Worm (Caenorhabditis elegans) whole organism, young adult: Measurements from ENCODE around the gene T22D1.1.

Experiments
- B0261.1 ChIP-seq: sonication (generic microtip); optimal IDR thresholded peaks from 2 replicates; lab custom pipeline; 2016; ENCODE audit warnings: mild to moderate bottlenecking, missing genetic modification characterization, moderate library complexity, missing compliant biosample characterization
- C17E4.6 ChIP-seq: fragments of 200-800 bp; sonication (Bioruptor generic); IDR thresholded peaks from 2 replicates; pipeline ENCODE4 v1.3.6; 2022; ENCODE audit warnings: missing genetic modification reagents, missing genetic modification characterization, missing compliant biosample characterization
- F22D6.2 ChIP-seq: sonication (generic microtip); optimal IDR thresholded peaks from 2 replicates; lab custom pipeline; 2016; ENCODE audit warnings: mild to moderate bottlenecking, missing genetic modification characterization, missing compliant biosample characterization
- F23B12.7 ChIP-seq: sonication (generic microtip); optimal IDR thresholded peaks from 2 replicates; lab custom pipeline; 2017; ENCODE audit warnings: missing genetic modification characterization, mild to moderate bottlenecking, missing compliant biosample characterization, antibody characterized with exemption, moderate library complexity; ENCODE audit not compliant: insufficient read depth
- F33H1.4 ChIP-seq: fragments of 200-800 bp; sonication (Bioruptor generic); IDR thresholded peaks from 2 replicates; pipeline ENCODE4 v1.3.6; 2022; ENCODE audit warnings: missing genetic modification reagents, missing genetic modification characterization, missing compliant biosample characterization
- F39B2.1 ChIP-seq: fragments of 200-800 bp; sonication (Bioruptor generic); IDR thresholded peaks from 2 replicates; pipeline ENCODE4 v1.3.6; 2022; ENCODE audit warnings: missing genetic modification reagents, missing genetic modification characterization, missing compliant biosample characterization
- F52B5.7 ChIP-seq: sonication (generic microtip); optimal IDR thresholded peaks from 2 replicates; lab custom pipeline; 2016; ENCODE audit warnings: mild to moderate bottlenecking, missing genetic modification characterization, missing compliant biosample characterization
- F57A8.1 ChIP-seq: fragments of 200-800 bp; sonication (Bioruptor generic); optimal IDR thresholded peaks from 2 replicates; lab custom pipeline; 2018; ENCODE audit warnings: mild to moderate bottlenecking, missing genetic modification characterization, moderate library complexity, missing compliant biosample characterization
- F57C9.4 ChIP-seq: sonication (generic microtip); optimal IDR thresholded peaks from 2 replicates; lab custom pipeline; 2017; ENCODE audit warnings: mild to moderate bottlenecking, missing genetic modification characterization, missing compliant biosample characterization
- K11D2.4 ChIP-seq: fragments of 200-800 bp; sonication (Bioruptor generic); IDR thresholded peaks from 2 replicates; pipeline ENCODE4 v1.3.6; 2022; ENCODE audit warnings: missing genetic modification reagents, missing genetic modification characterization, missing compliant biosample characterization
- K12H6.12 ChIP-seq: fragments of 200-800 bp; sonication (Bioruptor generic); optimal IDR thresholded peaks from 2 replicates; lab custom pipeline; 2018; ENCODE audit warnings: mild to moderate bottlenecking, missing genetic modification characterization, missing compliant biosample characterization
- T07F8.4 ChIP-seq: sonication (generic microtip); optimal IDR thresholded peaks from 2 replicates; lab custom pipeline; 2016; ENCODE audit warnings: mild to moderate bottlenecking, missing genetic modification characterization, moderate library complexity, missing compliant biosample characterization
- T26A5.8 ChIP-seq: sonication (generic microtip); optimal IDR thresholded peaks from 2 replicates; lab custom pipeline; 2016; ENCODE audit warnings: missing genetic modification characterization, missing compliant biosample characterization
- Y53G8AR.9 ChIP-seq: fragments of 200-800 bp; sonication (Bioruptor generic); conservative IDR thresholded peaks from 2 replicates; pipeline ENCODE4 v1.3.6; 2022; ENCODE audit warnings: missing genetic modification reagents, missing genetic modification characterization, missing compliant biosample characterization
- Y67H2A.10 ChIP-seq: fragments of 200-800 bp; sonication (Bioruptor generic); conservative IDR thresholded peaks from 2 replicates; pipeline ENCODE4 v1.3.6; 2022; ENCODE audit warnings: missing genetic modification reagents, missing genetic modification characterization, missing compliant biosample characterization
- Y95B8A.8 ChIP-seq: fragments of 200-800 bp; sonication (Bioruptor generic); IDR thresholded peaks from 2 replicates; pipeline ENCODE4 v1.3.6; 2022; ENCODE audit warnings: missing genetic modification reagents, missing genetic modification characterization, missing compliant biosample characterization
- ZK185.1 ChIP-seq: sonication (generic microtip); optimal IDR thresholded peaks from 2 replicates; lab custom pipeline; 2016; ENCODE audit warnings: mild to moderate bottlenecking, missing genetic modification characterization, missing compliant biosample characterization; ENCODE audit not compliant: poor library complexity, severe bottlenecking
- ama-1 ChIP-seq, 3 experiments: fragments of 150-350 bp in 1 of 3; sonication (generic microtip) in 2 of 3; optimal IDR thresholded peaks; 2 replicates each; lab custom pipeline; 2014 to 2018; ENCODE audit warnings: missing biosample characterization in 2 of 3, missing genetic modification characterization in 2 of 3, missing genetic modification reagents in 2 of 3
- atf-7 ChIP-seq: sonication (generic microtip); optimal IDR thresholded peaks from 2 replicates; lab custom pipeline; 2017; ENCODE audit warnings: mild to moderate bottlenecking, missing genetic modification characterization, missing compliant biosample characterization
- bed-2 ChIP-seq: fragments of 200-800 bp; sonication (Bioruptor generic); IDR thresholded peaks from 2 replicates; pipeline ENCODE4 v1.3.6; 2022; ENCODE audit warnings: missing genetic modification reagents, missing genetic modification characterization, missing compliant biosample characterization
- ccch-3 ChIP-seq: fragments of 200-800 bp; sonication (Bioruptor generic); optimal IDR thresholded peaks from 2 replicates; lab custom pipeline; 2018; ENCODE audit warnings: mild to moderate bottlenecking, missing genetic modification characterization, missing compliant biosample characterization
- cebp-1 ChIP-seq, 2 experiments: fragments of 200-800 bp in 1 of 2; sonication (Bioruptor generic) in 1 of 2; sonication (generic microtip) in 1 of 2; IDR thresholded peaks in 1 of 2; optimal IDR thresholded peaks in 1 of 2; 2 replicates each; pipeline versions ENCODE4 v1.3.6 to Lab custom; 2017 to 2022; ENCODE audit warnings: missing compliant biosample characterization in 2 of 2, missing genetic modification characterization in 2 of 2, mild to moderate bottlenecking in 1 of 2, missing genetic modification reagents in 1 of 2, moderate library complexity in 1 of 2
- ceh-27 ChIP-seq: fragments of 200-800 bp; sonication (Bioruptor generic); optimal IDR thresholded peaks from 2 replicates; lab custom pipeline; 2018; ENCODE audit warnings: mild to moderate bottlenecking, missing genetic modification characterization, moderate library complexity, missing compliant biosample characterization
- ceh-58 ChIP-seq: fragments of 200-800 bp; sonication (Bioruptor generic); IDR thresholded peaks from 2 replicates; pipeline ENCODE4 v1.3.6; 2022; ENCODE audit warnings: missing genetic modification characterization, missing compliant biosample characterization
- ceh-91 ChIP-seq: fragments of 200-800 bp; sonication (Bioruptor generic); IDR thresholded peaks from 2 replicates; pipeline ENCODE4 v1.3.6; 2022; ENCODE audit warnings: missing genetic modification reagents, missing genetic modification characterization, missing compliant biosample characterization
- egl-18 ChIP-seq: fragments of 200-800 bp; sonication (Bioruptor generic); IDR thresholded peaks from 2 replicates; pipeline ENCODE4 v1.3.6; 2022; ENCODE audit warnings: missing genetic modification reagents, missing genetic modification characterization, missing compliant biosample characterization
- him-1 ChIP-seq: sonication (generic microtip); optimal IDR thresholded peaks from 2 replicates; lab custom pipeline; 2016; ENCODE audit warnings: missing genotype, missing genetic modification reagents, missing genetic modification characterization, missing compliant biosample characterization
- hmg-20 ChIP-seq: fragments of 200-800 bp; sonication (Bioruptor generic); IDR thresholded peaks from 2 replicates; pipeline ENCODE4 v1.3.6; 2022; ENCODE audit warnings: missing genetic modification reagents, missing genetic modification characterization, missing compliant biosample characterization
- lin-35 ChIP-seq, 3 experiments: fragments of 150-350 bp in 2 of 3; sonication (generic microtip) in 1 of 3; optimal IDR thresholded peaks; 2 replicates each; lab custom pipeline; 2014 to 2018; ENCODE audit warnings: missing biosample characterization in 3 of 3, missing genetic modification characterization in 3 of 3, missing genetic modification reagents in 3 of 3
- lin-40 ChIP-seq: sonication (generic microtip); optimal IDR thresholded peaks from 2 replicates; lab custom pipeline; 2016; ENCODE audit warnings: missing genetic modification characterization, mild to moderate bottlenecking, missing compliant biosample characterization, missing genotype, missing genetic modification reagents
- madf-6 ChIP-seq: fragments of 200-800 bp; sonication (Bioruptor generic); IDR thresholded peaks from 2 replicates; pipeline ENCODE4 v1.3.6; 2022; ENCODE audit warnings: missing genetic modification reagents, missing genetic modification characterization, missing compliant biosample characterization
- nfya-1 ChIP-seq: sonication (generic microtip); optimal IDR thresholded peaks from 2 replicates; lab custom pipeline; 2017; ENCODE audit warnings: antibody characterized with exemption, missing compliant biosample characterization, missing genetic modification characterization, borderline replicate concordance; ENCODE audit not compliant: insufficient read depth
- nfyb-1 ChIP-seq: fragments of 200-800 bp; sonication (Bioruptor generic); IDR thresholded peaks from 2 replicates; pipeline ENCODE4 v1.3.6; 2022; ENCODE audit warnings: missing genetic modification reagents, missing genetic modification characterization, missing compliant biosample characterization
- nhr-27 ChIP-seq: fragments of 200-800 bp; sonication (Bioruptor generic); optimal IDR thresholded peaks from 2 replicates; lab custom pipeline; 2018; ENCODE audit warnings: mild to moderate bottlenecking, missing genetic modification characterization, moderate library complexity, missing compliant biosample characterization
- nhr-80 ChIP-seq: sonication (generic microtip); optimal IDR thresholded peaks from 2 replicates; lab custom pipeline; 2016; ENCODE audit warnings: missing genetic modification characterization, missing compliant biosample characterization
- pbrm-1 ChIP-seq: fragments of 200-800 bp; sonication (Bioruptor generic); IDR thresholded peaks from 2 replicates; pipeline ENCODE4 v1.3.6; 2022; ENCODE audit warnings: missing genetic modification reagents, missing genetic modification characterization, missing compliant biosample characterization
- rcor-1 ChIP-seq: fragments of 200-800 bp; sonication (Bioruptor generic); IDR thresholded peaks from 2 replicates; pipeline ENCODE4 v1.3.6; 2022; ENCODE audit warnings: missing genetic modification reagents, missing genetic modification characterization, missing compliant biosample characterization
- rec-8 ChIP-seq, 2 experiments: sonication (generic microtip); optimal IDR thresholded peaks; 2 replicates each; lab custom pipeline; 2016; ENCODE audit warnings: mild to moderate bottlenecking in 2 of 2, missing genetic modification characterization in 2 of 2, missing genetic modification reagents in 2 of 2, missing genotype in 2 of 2, missing biosample characterization in 1 of 2, missing compliant biosample characterization in 1 of 2, moderate library complexity in 1 of 2
- rpc-1 ChIP-seq, 2 experiments: fragments of 150-350 bp in 1 of 2; sonication (generic microtip) in 1 of 2; optimal IDR thresholded peaks; 2 replicates each; lab custom pipeline; 2014 to 2018; ENCODE audit warnings: missing biosample characterization in 1 of 2, missing genetic modification characterization in 1 of 2, missing genetic modification reagents in 1 of 2, missing genotype in 1 of 2
- tbp1 ChIP-seq: fragments of 200-800 bp; sonication (Bioruptor generic); optimal IDR thresholded peaks from 2 replicates; lab custom pipeline; 2018; ENCODE audit warnings: mild to moderate bottlenecking, missing genetic modification characterization, missing compliant biosample characterization
- unc-62 ChIP-seq: fragments of 150-350 bp; optimal IDR thresholded peaks from 2 replicates; lab custom pipeline; 2014; ENCODE audit warnings: missing biosample characterization, missing genetic modification reagents, missing genetic modification characterization
- xnd-1 ChIP-seq: sonication (generic microtip); optimal IDR thresholded peaks from 2 replicates; lab custom pipeline; 2016; ENCODE audit warnings: missing genotype, missing genetic modification reagents, missing genetic modification characterization, missing compliant biosample characterization
- zfh-2 ChIP-seq: fragments of 200-800 bp; sonication (Bioruptor generic); conservative IDR thresholded peaks from 2 replicates; pipeline ENCODE4 v1.3.6; 2022; ENCODE audit warnings: missing genetic modification reagents, missing genetic modification characterization, missing compliant biosample characterization
- zim-3 ChIP-seq: sonication (generic microtip); optimal IDR thresholded peaks from 2 replicates; lab custom pipeline; 2017; ENCODE audit warnings: mild to moderate bottlenecking, missing genetic modification characterization, moderate library complexity, missing compliant biosample characterization
- ztf-18 ChIP-seq: sonication (generic microtip); optimal IDR thresholded peaks from 2 replicates; lab custom pipeline; 2016; ENCODE audit warnings: missing genotype, mild to moderate bottlenecking, missing genetic modification characterization, missing compliant biosample characterization

The T22D1.1 gene

ce11 chrIV:6905428-6905827, 17.7 kb upstream of the T22D1.1 start (continued):
- TF ChIP-seq zfh-2 (GFP tag; lab: Robert Waterston, UW) = no peak
- TF ChIP-seq hmg-20 (GFP tag; lab: Robert Waterston, UW) = no peak
- 0 out of 2 replicates have a peak, but pooled peaks have one; percentile 33 for TF ChIP-seq C17E4.6 (GFP tag; lab: Robert Waterston, UW)
- no peak for TF ChIP-seq nhr-80 (tag; lab: Kevin White, UChicago)
- TF ChIP-seq F33H1.4 (GFP tag; lab: Robert Waterston, UW) = peak; percentile 41
- no peak for TF ChIP-seq ccch-3 (GFP tag; lab: Kevin White, UChicago)
- TF ChIP-seq T07F8.4 = no peak
- peak; percentile 76; the same call in 1 of the 2 replicates for TF ChIP-seq Y95B8A.8
- no peak for TF ChIP-seq F23B12.7 (tag; lab: Kevin White, UChicago)
- no peak for TF ChIP-seq ztf-18 (tag; lab: Kevin White, UChicago)
- TF ChIP-seq ama-1 (optimal IDR thresholded peaks at IDR 0.05; lab: Kevin White, UChicago) = no peak
- peak in 1 of 2 experiments; percentile 81 for TF ChIP-seq ama-1 (GFP tag; optimal IDR thresholded peaks at IDR 0.05; lab: Kevin White, UChicago)
- TF ChIP-seq T26A5.8 (tag; lab: Kevin White, UChicago) = no peak
- no peak for TF ChIP-seq lin-40 (tag; lab: Kevin White, UChicago)
- TF ChIP-seq madf-6 = peak; percentile 64; the same call in 1 of the 2 replicates
- no peak for TF ChIP-seq bed-2 (GFP tag; lab: Robert Waterston, UW)
- no peak for TF ChIP-seq atf-7 (tag; lab: Kevin White, UChicago)
- TF ChIP-seq rcor-1 = peak; percentile 49
- no peak for TF ChIP-seq K12H6.12 (tag; lab: Kevin White, UChicago)
- TF ChIP-seq Y53G8AR.9 (GFP tag; lab: Robert Waterston, UW) = 0 out of 2 replicates have a peak, but pooled peaks have one; percentile 62
- no peak for TF ChIP-seq zim-3
- no peak for TF ChIP-seq rpc-1 (optimal IDR thresholded peaks at IDR 0.05; lab: Kevin White, UChicago)
- TF ChIP-seq rpc-1 (tag; optimal IDR thresholded peaks at IDR 0.05; lab: Kevin White, UChicago) = no peak
- no peak for TF ChIP-seq unc-62 (GFP tag; lab: Kevin White, UChicago)

ce11 chrIV:6905947-6906489, 17.2 kb upstream of the T22D1.1 start, which contains the start of the genes T22D1.17 and T22D1.8:
T22D1.17 (plus strand) TSS chrIV:6905997.
T22D1.8 (minus strand) TSS chrIV:6906348.
- TF ChIP-seq F57C9.4 = no peak
- no peak for TF ChIP-seq Y67H2A.10
- peak; percentile 59; the same call in 1 of the 2 replicates for TF ChIP-seq pbrm-1
- no peak for TF ChIP-seq ceh-27
- no peak for TF ChIP-seq him-1 (tag; lab: Kevin White, UChicago)
- no peak for TF ChIP-seq B0261.1 (tag; lab: Kevin White, UChicago)
- no peak for TF ChIP-seq F22D6.2 (tag; lab: Kevin White, UChicago)
- TF ChIP-seq xnd-1 (tag; lab: Kevin White, UChicago) = no peak
- no peak for TF ChIP-seq zim-3
- TF ChIP-seq K11D2.4 (GFP tag; lab: Robert Waterston, UW) = no peak
- TF ChIP-seq hmg-20 (GFP tag; lab: Robert Waterston, UW) = no peak
- peak; percentile 61 for TF ChIP-seq F52B5.7 (tag; lab: Kevin White, UChicago)
- no peak for TF ChIP-seq egl-18 (GFP tag; lab: Robert Waterston, UW)
- TF ChIP-seq cebp-1 (GFP tag; IDR thresholded peaks at IDR 0.05; lab: Robert Waterston, UW) = no peak
- peak; percentile 39 for TF ChIP-seq cebp-1 (tag; optimal IDR thresholded peaks at IDR 0.05; lab: Kevin White, UChicago)
- peak; percentile 61; the same call in 1 of the 2 replicates for TF ChIP-seq F39B2.1 (GFP tag; lab: Robert Waterston, UW)
- TF ChIP-seq atf-7 (tag; lab: Kevin White, UChicago) = peak; percentile 9
- peak; percentile 71 for TF ChIP-seq nfyb-1 (GFP tag; lab: Robert Waterston, UW)
- TF ChIP-seq tbp1 (GFP tag; lab: Kevin White, UChicago) = no peak
- no peak for TF ChIP-seq ZK185.1 (tag; lab: Kevin White, UChicago)
- TF ChIP-seq rec-8 (tag; optimal IDR thresholded peaks at IDR 0.05; lab: Kevin White, UChicago) = no peak
- no peak for TF ChIP-seq ceh-58 (GFP tag; lab: Robert Waterston, UW)
- no peak for TF ChIP-seq F57A8.1 (GFP tag; lab: Kevin White, UChicago)
- peak in 1 of 3 experiments; percentile 10 for TF ChIP-seq lin-35 (GFP tag; optimal IDR thresholded peaks at IDR 0.05; lab: Kevin White, UChicago)
- no peak for TF ChIP-seq nhr-80 (tag; lab: Kevin White, UChicago)
- TF ChIP-seq ceh-91 (GFP tag; lab: Robert Waterston, UW) = no peak
- TF ChIP-seq nfya-1 (tag; lab: Kevin White, UChicago) = no peak
- no peak for TF ChIP-seq nhr-27
